Worm (Caenorhabditis elegans) whole organism, late embryonic: ENCODE data around the gene B0410.3.

ENCODE experiments used
- K02D7.2 ChIP-seq: sonication (generic microtip); optimal IDR thresholded peaks from 2 replicates; lab custom pipeline; 2017; ENCODE audit warnings: mild to moderate bottlenecking, missing genetic modification characterization, missing compliant biosample characterization
- fkh-10 ChIP-seq: fragments of 150-350 bp; optimal IDR thresholded peaks from 2 replicates; lab custom pipeline; 2014; ENCODE audit warnings: missing biosample characterization, missing genetic modification reagents, missing genetic modification characterization
- lim-6 ChIP-seq: sonication (generic microtip); optimal IDR thresholded peaks from 2 replicates; lab custom pipeline; 2016; ENCODE audit warnings: missing genetic modification characterization, missing compliant biosample characterization
- pag-3 ChIP-seq: sonication (generic microtip); optimal IDR thresholded peaks from 2 replicates; lab custom pipeline; 2016; ENCODE audit warnings: missing compliant biosample characterization, missing genetic modification characterization, borderline replicate concordance
- unc-86 ChIP-seq: sonication (generic microtip); optimal IDR thresholded peaks from 2 replicates; lab custom pipeline; 2016; ENCODE audit warnings: missing genetic modification characterization, missing compliant biosample characterization

DNA sequence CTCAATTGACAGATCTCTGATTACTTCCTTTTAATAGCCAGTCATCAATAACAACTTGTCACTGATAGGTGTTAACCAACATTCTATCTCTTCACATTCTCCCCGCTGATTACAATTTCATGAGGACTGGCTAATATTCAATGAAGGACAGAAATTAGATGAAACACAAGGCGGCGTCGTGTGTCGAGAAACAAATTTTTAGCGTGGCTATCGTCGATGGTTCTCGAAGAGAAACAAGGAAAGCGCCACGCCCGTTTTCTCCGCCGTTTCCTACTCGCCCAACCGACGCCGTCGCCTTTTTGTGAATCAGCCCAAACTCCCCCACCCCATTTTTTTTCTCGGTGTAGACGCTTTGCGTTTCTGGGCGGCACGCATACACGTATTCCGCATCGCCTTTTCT, 27.3 kb downstream of the B0410.3 start, which contains the start of gene F53B3.6:
- TF ChIP-seq K02D7.2 (tag; lab: Kevin White, UChicago) (no peak), pag-3 (no peak), unc-86 (tag; lab: Kevin White, UChicago) (no peak), fkh-10 (no peak), lim-6 (tag; lab: Kevin White, UChicago) (no peak)
